Worm (Caenorhabditis elegans) whole organism, late embryonic: ENCODE data around the gene algn-9.

ENCODE experiments used
- K09A11.1 ChIP-seq: sonication (generic microtip); optimal IDR thresholded peaks from 2 replicates; lab custom pipeline; 2017; ENCODE audit warnings: antibody characterized with exemption, mild to moderate bottlenecking, missing genetic modification characterization, missing compliant biosample characterization; ENCODE audit not compliant: insufficient read depth
- ama-1 ChIP-seq: fragments of 150-350 bp; optimal IDR thresholded peaks from 2 replicates; lab custom pipeline; 2014
- ceh-19 ChIP-seq: fragments of 200-800 bp; sonication (Bioruptor generic); optimal IDR thresholded peaks from 2 replicates; lab custom pipeline; 2018; ENCODE audit warnings: mild to moderate bottlenecking, missing genetic modification characterization, missing compliant biosample characterization
- dve-1 ChIP-seq: sonication (generic microtip); optimal IDR thresholded peaks from 2 replicates; lab custom pipeline; 2017; ENCODE audit warnings: antibody characterized with exemption, mild to moderate bottlenecking, missing genetic modification characterization, missing compliant biosample characterization
- elt-2 ChIP-seq: sonication (generic microtip); optimal IDR thresholded peaks from 2 replicates; lab custom pipeline; 2016; ENCODE audit warnings: missing genetic modification reagents, missing genetic modification characterization, missing compliant biosample characterization
- fax-1 ChIP-seq: sonication (generic microtip); optimal IDR thresholded peaks from 2 replicates; lab custom pipeline; 2016; ENCODE audit warnings: missing genotype, missing genetic modification characterization, missing compliant biosample characterization
- hlh-8 ChIP-seq: sonication (generic microtip); optimal IDR thresholded peaks from 2 replicates; lab custom pipeline; 2016; ENCODE audit warnings: missing genotype, missing genetic modification characterization, missing compliant biosample characterization
- pha-4 ChIP-seq: fragments of 150-350 bp; optimal IDR thresholded peaks from 2 replicates; lab custom pipeline; 2018; ENCODE audit warnings: missing biosample characterization, missing genetic modification reagents, missing genetic modification characterization
- pqm-1 ChIP-seq: sonication (generic microtip); optimal IDR thresholded peaks from 2 replicates; lab custom pipeline; 2016; ENCODE audit warnings: missing genetic modification characterization, missing compliant biosample characterization
- tbx-7 ChIP-seq: sonication (generic microtip); optimal IDR thresholded peaks from 2 replicates; lab custom pipeline; 2016; ENCODE audit warnings: missing genotype, missing genetic modification characterization, missing compliant biosample characterization

ce11 chrII:10592452-10592851 is 8.3 kb downstream of the algn-9 start, which contains the start of gene crn-5:
- TF ChIP-seq fax-1 (tag; lab: Kevin White, UChicago) (no peak), hlh-8 (tag; lab: Kevin White, UChicago) (no peak), tbx-7 (tag; lab: Kevin White, UChicago) (no peak), pha-4 (tag; lab: Kevin White, UChicago) (no peak), ama-1 (lab: Kevin White, UChicago) (no peak), K09A11.1 (tag; lab: Kevin White, UChicago) (no peak), pqm-1 (no peak), elt-2 (tag; lab: Kevin White, UChicago) (no peak), ceh-19 (GFP tag; lab: Kevin White, UChicago) (no peak), dve-1 (tag; lab: Kevin White, UChicago) (no peak)
